Fruit fly (Drosophila melanogaster): Measurements from ENCODE around the gene FucTC.

The FucTC gene

dm6 chrX:23011203-23011602 lies at the start of gene FucTC:
TSS of gene FucTC (minus strand) at chrX:23011303.
- no peak for TF ChIP-seq psq (optimal IDR thresholded peaks at IDR 0.05)
- TF ChIP-seq ttk (optimal IDR thresholded peaks at IDR 0.05): no peak
- TF ChIP-seq h (optimal IDR thresholded peaks at IDR 0.05): no peak
- TF ChIP-seq Myc (optimal IDR thresholded peaks at IDR 0.05): no peak
- TF ChIP-seq insv (optimal IDR thresholded peaks at IDR 0.05): no peak
- TF ChIP-seq Sin3A (optimal IDR thresholded peaks at IDR 0.05): no peak

dm6 chrX:23035766-23036165 lies 24.7 kb upstream of the FucTC start, which contains the start of gene CG12061:
TSS of gene CG12061 (plus strand) at chrX:23036066.
- TF ChIP-seq h (optimal IDR thresholded peaks at IDR 0.05) (no peak), Sin3A (optimal IDR thresholded peaks at IDR 0.05) (no peak), psq (optimal IDR thresholded peaks at IDR 0.05) (no peak), insv (optimal IDR thresholded peaks at IDR 0.05) (no peak), Myc (optimal IDR thresholded peaks at IDR 0.05) (no peak), ttk (optimal IDR thresholded peaks at IDR 0.05) (no peak)

- TF ChIP-seq Myc (optimal IDR thresholded peaks at IDR 0.05): no peak
- no peak for TF ChIP-seq ttk (optimal IDR thresholded peaks at IDR 0.05)
- TF ChIP-seq psq (optimal IDR thresholded peaks at IDR 0.05): no peak
- TF ChIP-seq h (optimal IDR thresholded peaks at IDR 0.05): no peak
- TF ChIP-seq insv (optimal IDR thresholded peaks at IDR 0.05): no peak
- no peak for TF ChIP-seq Sin3A (optimal IDR thresholded peaks at IDR 0.05)
Measured at dm6 chrX:23022598-23022997, 11.5 kb upstream of the FucTC start, which contains the start of gene zyd. TSS of gene zyd (plus strand) at chrX:23022898.

- no peak for TF ChIP-seq Myc (optimal IDR thresholded peaks at IDR 0.05)
- no peak for TF ChIP-seq insv (optimal IDR thresholded peaks at IDR 0.05)
- TF ChIP-seq ttk (optimal IDR thresholded peaks at IDR 0.05): no peak
- TF ChIP-seq Sin3A (optimal IDR thresholded peaks at IDR 0.05): no peak
- TF ChIP-seq h (optimal IDR thresholded peaks at IDR 0.05): no peak
- TF ChIP-seq psq (optimal IDR thresholded peaks at IDR 0.05): no peak
Measured at dm6 chrX:23013208-23013607, 2.1 kb upstream of the FucTC start, which contains the start of the genes Rab21 and Coa7. TSS of gene Rab21 (minus strand) at chrX:23013409. TSS of gene Coa7 (plus strand) at chrX:23013495.

dm6 chrX:23011859-23012258 lies 756 bp upstream of the FucTC start:
- TF ChIP-seq h (optimal IDR thresholded peaks at IDR 0.05) (no peak), psq (optimal IDR thresholded peaks at IDR 0.05) (no peak), Sin3A (optimal IDR thresholded peaks at IDR 0.05) (no peak), ttk (optimal IDR thresholded peaks at IDR 0.05) (no peak), insv (optimal IDR thresholded peaks at IDR 0.05) (no peak), Myc (optimal IDR thresholded peaks at IDR 0.05) (no peak)

dm6 chrX:23010651-23011050 lies 452 bp downstream of the FucTC start:
- no peak for TF ChIP-seq h (optimal IDR thresholded peaks at IDR 0.05)
- TF ChIP-seq Sin3A (optimal IDR thresholded peaks at IDR 0.05): no peak
- no peak for TF ChIP-seq insv (optimal IDR thresholded peaks at IDR 0.05)
- TF ChIP-seq psq (optimal IDR thresholded peaks at IDR 0.05): no peak
- TF ChIP-seq ttk (optimal IDR thresholded peaks at IDR 0.05): no peak
- TF ChIP-seq Myc (optimal IDR thresholded peaks at IDR 0.05): no peak

dm6 chrX:23007399-23007798 lies 3.7 kb downstream of the FucTC start:
- TF ChIP-seq h (optimal IDR thresholded peaks at IDR 0.05): no peak
- no peak for TF ChIP-seq Myc (optimal IDR thresholded peaks at IDR 0.05)
- TF ChIP-seq psq (optimal IDR thresholded peaks at IDR 0.05): no peak
- TF ChIP-seq Sin3A (optimal IDR thresholded peaks at IDR 0.05): no peak
- TF ChIP-seq insv (optimal IDR thresholded peaks at IDR 0.05): no peak
- no peak for TF ChIP-seq ttk (optimal IDR thresholded peaks at IDR 0.05)

dm6 chrX:23006925-23007324 lies 4.2 kb downstream of the FucTC start:
- TF ChIP-seq h (optimal IDR thresholded peaks at IDR 0.05) (no peak), Sin3A (optimal IDR thresholded peaks at IDR 0.05) (no peak), insv (optimal IDR thresholded peaks at IDR 0.05) (no peak), Myc (optimal IDR thresholded peaks at IDR 0.05) (no peak), ttk (optimal IDR thresholded peaks at IDR 0.05) (no peak), psq (optimal IDR thresholded peaks at IDR 0.05) (no peak)

dm6 chrX:23004598-23005469 lies 6.3 kb downstream of the FucTC start, which contains the start of the genes stnA and stnB:
TSS of gene stnA (minus strand) at chrX:23004648.
TSS of gene stnB (minus strand) at chrX:23004648.
- TF ChIP-seq insv (optimal IDR thresholded peaks at IDR 0.05) (no peak), ttk (optimal IDR thresholded peaks at IDR 0.05) (no peak), h (optimal IDR thresholded peaks at IDR 0.05) (no peak), Myc (optimal IDR thresholded peaks at IDR 0.05) (no peak)

- TF ChIP-seq insv (optimal IDR thresholded peaks at IDR 0.05) (no peak), h (optimal IDR thresholded peaks at IDR 0.05) (no peak), psq (optimal IDR thresholded peaks at IDR 0.05) (no peak), Sin3A (optimal IDR thresholded peaks at IDR 0.05) (no peak), ttk (optimal IDR thresholded peaks at IDR 0.05) (no peak), Myc (optimal IDR thresholded peaks at IDR 0.05) (no peak)
Measured at dm6 chrX:22981508-22981907, 29.6 kb downstream of the FucTC start.

dm6 chrX:22962260-22962659 lies 48.8 kb downstream of the FucTC start, which contains the start of gene CG40485:
TSS of gene CG40485 (minus strand) at chrX:22962360.
- no peak for TF ChIP-seq ttk (optimal IDR thresholded peaks at IDR 0.05)
- no peak for TF ChIP-seq Sin3A (optimal IDR thresholded peaks at IDR 0.05)
- TF ChIP-seq h (optimal IDR thresholded peaks at IDR 0.05): no peak
- TF ChIP-seq insv (optimal IDR thresholded peaks at IDR 0.05): no peak
- TF ChIP-seq Myc (optimal IDR thresholded peaks at IDR 0.05): no peak
- TF ChIP-seq psq (optimal IDR thresholded peaks at IDR 0.05): no peak

- no peak for TF ChIP-seq ttk (optimal IDR thresholded peaks at IDR 0.05)
- TF ChIP-seq h (optimal IDR thresholded peaks at IDR 0.05): no peak
- no peak for TF ChIP-seq insv (optimal IDR thresholded peaks at IDR 0.05)
- TF ChIP-seq Myc (optimal IDR thresholded peaks at IDR 0.05): no peak
- no peak for TF ChIP-seq Sin3A (optimal IDR thresholded peaks at IDR 0.05)
- TF ChIP-seq psq (optimal IDR thresholded peaks at IDR 0.05): no peak
Measured at dm6 chrX:22959991-22960390, 51.1 kb downstream of the FucTC start, which contains the start of gene CG40486. TSS of gene CG40486 (minus strand) at chrX:22960091.
